Fruit fly (Drosophila melanogaster) whole organism, embryonic: ENCODE results near the gene alpha-Man-IIb.

Experiments
- Awh ChIP-seq: fragments of 200-800 bp; sonication (Bioruptor generic); IDR thresholded peaks from 2 replicates; pipeline ENCODE4, ENCODE4 v1.3.6; 2022; ENCODE audit warnings: missing biosample characterization, missing genetic modification characterization
- CG2199 ChIP-seq: fragments of 200-800 bp; sonication (Bioruptor generic); IDR thresholded peaks from 3 replicates; pipeline ENCODE4 v1.3.6; 2022; ENCODE audit warnings: missing biosample characterization, missing genetic modification characterization
- fru ChIP-seq: fragments of >200 bp; optimal IDR thresholded peaks from 2 replicates; lab custom pipeline; 2017

- TF ChIP-seq CG2199 (GFP tag; lab: Robert Waterston, UW) (no peak), Awh (GFP tag; lab: Robert Waterston, UW) (no peak), fru (lab: Kevin White, UChicago) (no peak)
These were observed 3.3 kb downstream of the alpha-Man-IIb start for dm6 chr3R:15807306-15807705.
